Fruit fly (Drosophila melanogaster): ENCODE measurements around the gene mRNA-cap.

mRNA-cap gene

DNA sequence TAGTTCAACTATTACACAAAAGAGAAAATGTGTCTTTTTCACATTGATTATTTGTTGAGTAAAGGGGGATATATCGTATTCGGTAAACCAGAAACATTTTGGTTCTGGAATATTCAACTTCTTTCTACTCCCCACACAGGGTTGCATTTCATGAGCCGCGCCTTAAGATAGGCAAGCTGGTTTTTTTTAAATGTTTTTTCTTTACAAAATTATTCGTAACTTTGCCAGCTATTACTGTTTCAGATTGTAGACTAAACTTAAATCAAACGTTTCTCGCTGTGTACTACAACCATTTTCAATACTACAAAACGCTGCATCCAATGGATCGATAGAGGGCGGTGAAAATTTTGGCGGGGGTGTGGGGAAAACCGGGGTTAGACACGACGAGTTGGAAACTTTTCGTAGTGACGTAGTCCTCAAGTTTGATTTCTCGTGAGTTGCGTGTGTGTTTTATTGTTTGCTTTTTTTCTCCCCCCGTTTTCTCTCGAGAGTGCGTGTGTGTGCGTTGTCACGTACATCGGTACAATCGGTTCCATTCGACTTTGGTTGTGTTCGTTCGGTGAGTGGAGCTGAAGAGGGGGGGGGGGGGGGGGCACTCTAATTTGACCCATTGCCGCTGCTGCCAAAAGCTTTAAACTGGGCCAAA is 29.0 kb downstream of the mRNA-cap start (continued):
- peak; percentile 24 for TF ChIP-seq shn (GFP tag; optimal IDR thresholded peaks at IDR 0.05)
- TF ChIP-seq CG2875 (GFP tag; optimal IDR thresholded peaks at IDR 0.05), result no peak
- TF ChIP-seq crol (GFP tag; IDR thresholded peaks at IDR 0.05), result peak; percentile 88
- no peak for TF ChIP-seq NK7.1 (GFP tag; optimal IDR thresholded peaks at IDR 0.05)
- no peak for TF ChIP-seq esg (GFP tag; conservative IDR thresholded peaks at IDR 0.05)
- no peak for TF ChIP-seq CG10654 (GFP tag; optimal IDR thresholded peaks at IDR 0.05)
- TF ChIP-seq CG32532 (GFP tag; IDR thresholded peaks at IDR 0.05), result no peak
- TF ChIP-seq D19A (tag; optimal IDR thresholded peaks at IDR 0.05), result peak; percentile 25
- no peak for TF ChIP-seq CG1233 (GFP tag; optimal IDR thresholded peaks at IDR 0.05)
- TF ChIP-seq CG1647 (GFP tag; optimal IDR thresholded peaks at IDR 0.05), result peak; percentile 3
- no peak for TF ChIP-seq ATbp (GFP tag; optimal IDR thresholded peaks at IDR 0.05)
- no peak for TF ChIP-seq CG11695 (GFP tag; IDR thresholded peaks at IDR 0.05)
- peak; percentile 21 for TF ChIP-seq CG8924 (tag; optimal IDR thresholded peaks at IDR 0.05)
- TF ChIP-seq ttk (GFP tag; IDR thresholded peaks at IDR 0.05), result 0 out of 2 replicates have a peak, but pooled peaks have one; percentile 18
- TF ChIP-seq CG13775 (GFP tag; optimal IDR thresholded peaks at IDR 0.05), result no peak
- TF ChIP-seq fd3F (GFP tag; optimal IDR thresholded peaks at IDR 0.05), result peak; percentile 27
- TF ChIP-seq inv (GFP tag; IDR thresholded peaks at IDR 0.05; ENCODE audit: partially characterized antibody), result no peak
- TF ChIP-seq CG1603 (tag; optimal IDR thresholded peaks at IDR 0.05), result peak; percentile 1
- TF ChIP-seq bowl (GFP tag; IDR thresholded peaks at IDR 0.05), result no peak
- peak; percentile 10 for TF ChIP-seq CHES-1-like (GFP tag; optimal IDR thresholded peaks at IDR 0.05)
- peak; percentile 24 for TF ChIP-seq nerfin-1 (tag; optimal IDR thresholded peaks at IDR 0.05)
- peak; percentile 32 for TF ChIP-seq Blimp-1 (GFP tag; optimal IDR thresholded peaks at IDR 0.05)
- no peak for TF ChIP-seq CG9609 (GFP tag; optimal IDR thresholded peaks at IDR 0.05)
- no peak for TF ChIP-seq Bdp1 (GFP tag; optimal IDR thresholded peaks at IDR 0.05)
- peak; percentile 36 for TF ChIP-seq Sox100B (GFP tag; optimal IDR thresholded peaks at IDR 0.05)
- no peak for TF ChIP-seq C15 (GFP tag; IDR thresholded peaks at IDR 0.05)
- peak; percentile 3 for TF ChIP-seq CG4820 (GFP tag; optimal IDR thresholded peaks at IDR 0.05)
- TF ChIP-seq Dbx (GFP tag; IDR thresholded peaks at IDR 0.05), result 0 out of 3 replicates have a peak, but pooled peaks have one; percentile 14
- TF ChIP-seq salm (tag; optimal IDR thresholded peaks at IDR 0.05), result no peak
- no peak for TF ChIP-seq CG11085 (GFP tag; IDR thresholded peaks at IDR 0.05)
- no peak for TF ChIP-seq Hand (GFP tag; optimal IDR thresholded peaks at IDR 0.05)
- TF ChIP-seq Hmr (GFP tag; optimal IDR thresholded peaks at IDR 0.05), result peak; percentile 12
- TF ChIP-seq BEAF-32 (GFP tag; optimal IDR thresholded peaks at IDR 0.05), result no peak
- TF ChIP-seq MTF-1 (GFP tag; optimal IDR thresholded peaks at IDR 0.05; ENCODE audit: borderline replicate concordance), result no peak
- no peak for TF ChIP-seq jigr1 (GFP tag; IDR thresholded peaks at IDR 0.05)
- no peak for TF ChIP-seq chn (GFP tag; optimal IDR thresholded peaks at IDR 0.05)
- peak; percentile 57 for TF ChIP-seq CG31441 (GFP tag; IDR thresholded peaks at IDR 0.05)
- no peak for TF ChIP-seq Nf-YB (GFP tag; optimal IDR thresholded peaks at IDR 0.05)
- peak; percentile 43 for TF ChIP-seq az2 (GFP tag; optimal IDR thresholded peaks at IDR 0.05)
- TF ChIP-seq unpg (GFP tag; optimal IDR thresholded peaks at IDR 0.05), result peak; percentile 52
- TF ChIP-seq toy (GFP tag; IDR thresholded peaks at IDR 0.05), result no peak
- no peak for TF ChIP-seq CG6765 (GFP tag; optimal IDR thresholded peaks at IDR 0.05)
- peak; percentile 17 for TF ChIP-seq Nf-YC (tag; optimal IDR thresholded peaks at IDR 0.05)
- no peak for TF ChIP-seq Usf (GFP tag; optimal IDR thresholded peaks at IDR 0.05)
- no peak for TF ChIP-seq bigmax (GFP tag; optimal IDR thresholded peaks at IDR 0.05)
- TF ChIP-seq CG13123 (GFP tag; optimal IDR thresholded peaks at IDR 0.05), result no peak
- TF ChIP-seq ro (GFP tag; IDR thresholded peaks at IDR 0.05), result no peak
- no peak for TF ChIP-seq ab (GFP tag; optimal IDR thresholded peaks at IDR 0.05)
- TF ChIP-seq CG9817 (tag; optimal IDR thresholded peaks at IDR 0.05), result no peak
- no peak for TF ChIP-seq tgo (GFP tag; IDR thresholded peaks at IDR 0.05)
